Worm (Caenorhabditis elegans): ENCODE data around the gene ubxn-5.
"Not testable (repeated sequence)": the region's sequence is repeated elsewhere in the genome, so short reads cannot be mapped to it uniquely, and the experiment has no call there.

Gene ubxn-5

ce11 chrII:10248355-10249041, 14.2 kb upstream of the ubxn-5 start, which contains the start of gene atad-3 (continued):
- TF ChIP-seq elt-2 (tag; optimal IDR thresholded peaks at IDR 0.05) (peak; percentile 87), pat-9 (tag; optimal IDR thresholded peaks at IDR 0.05) (peak; percentile 58), ceh-9 (tag; optimal IDR thresholded peaks at IDR 0.05) (no peak), che-1 (tag; optimal IDR thresholded peaks at IDR 0.05) (peak; percentile 16), unc-86 (tag; optimal IDR thresholded peaks at IDR 0.05) (peak; percentile 89), ceh-48 (tag; optimal IDR thresholded peaks at IDR 0.05) (peak; percentile 65), odd-2 (tag; optimal IDR thresholded peaks at IDR 0.05) (no peak), ceh-2 (tag; optimal IDR thresholded peaks at IDR 0.05) (peak; percentile 95), ahr-1 (tag; optimal IDR thresholded peaks at IDR 0.05) (peak; percentile 91), npax-4 (tag; optimal IDR thresholded peaks at IDR 0.05) (peak; percentile 17), syd-9 (tag; optimal IDR thresholded peaks at IDR 0.05) (peak; percentile 84), sox-2 (GFP tag; IDR thresholded peaks at IDR 0.05) (peak; percentile 76), zip-5 (tag; optimal IDR thresholded peaks at IDR 0.05) (peak; percentile 92), sox-4 (tag; optimal IDR thresholded peaks at IDR 0.05) (peak; percentile 48), pax-1 (tag; optimal IDR thresholded peaks at IDR 0.05) (no peak), dmd-4 (tag; optimal IDR thresholded peaks at IDR 0.05; ENCODE audit: borderline replicate concordance) (peak; percentile 89), ceh-14 (tag; optimal IDR thresholded peaks at IDR 0.05) (peak; percentile 97), hlh-15 (tag; optimal IDR thresholded peaks at IDR 0.05) (peak; percentile 68)

ce11 chrII:10247594-10248283, 13.4 kb upstream of the ubxn-5 start, which contains the start of gene nrde-2:
Gene nrde-2 (minus strand): TSS chrII:10247638.
- TF ChIP-seq C08G9.2 (tag; optimal IDR thresholded peaks at IDR 0.05), result peak; percentile 5
- peak; percentile 45; the same call in 1 of the 2 replicates for TF ChIP-seq unc-3 (GFP tag; conservative IDR thresholded peaks at IDR 0.05)
- TF ChIP-seq unc-3 (tag; optimal IDR thresholded peaks at IDR 0.05), result not testable (repeated sequence)
- TF ChIP-seq rnt-1 (tag; optimal IDR thresholded peaks at IDR 0.05), result peak; percentile 5
- TF ChIP-seq ceh-31 (tag; optimal IDR thresholded peaks at IDR 0.05), result peak; percentile 70
- peak; percentile 43 for TF ChIP-seq tbx-2 (tag; optimal IDR thresholded peaks at IDR 0.05)
- TF ChIP-seq ceh-45 (GFP tag; IDR thresholded peaks at IDR 0.05), result 0 out of 2 replicates have a peak, but pooled peaks have one; percentile 44
- TF ChIP-seq ets-4 (tag; optimal IDR thresholded peaks at IDR 0.05), result peak; percentile 5
- peak; percentile 22 for TF ChIP-seq tbx-7 (tag; optimal IDR thresholded peaks at IDR 0.05)

ce11 chrII:10247154-10247553, 12.9 kb upstream of the ubxn-5 start:
- TF ChIP-seq elt-4 (tag; optimal IDR thresholded peaks at IDR 0.05) (no peak), mec-3 (tag; optimal IDR thresholded peaks at IDR 0.05; ENCODE audit: borderline replicate concordance) (no peak), ahr-1 (tag; optimal IDR thresholded peaks at IDR 0.05) (no peak), ceh-34 (tag; optimal IDR thresholded peaks at IDR 0.05) (no peak)

- TF ChIP-seq pqm-1 (tag; optimal IDR thresholded peaks at IDR 0.05), result no peak
- no peak for TF ChIP-seq fkh-6 (tag; optimal IDR thresholded peaks at IDR 0.05)
- TF ChIP-seq pag-3 (tag; optimal IDR thresholded peaks at IDR 0.05; ENCODE audit: borderline replicate concordance), result no peak
- TF ChIP-seq fax-1 (tag; optimal IDR thresholded peaks at IDR 0.05), result no peak
- TF ChIP-seq nhr-232 (tag; optimal IDR thresholded peaks at IDR 0.05), result no peak
- TF ChIP-seq hlh-13 (GFP tag; optimal IDR thresholded peaks at IDR 0.05), result no peak
- TF ChIP-seq ttx-3 (tag; optimal IDR thresholded peaks at IDR 0.05), result no peak
- no peak for TF ChIP-seq K02D7.2 (tag; optimal IDR thresholded peaks at IDR 0.05)
- TF ChIP-seq lin-11 (tag; optimal IDR thresholded peaks at IDR 0.05), result no peak
Measured at ce11 chrII:10245612-10246011, 11.3 kb upstream of the ubxn-5 start.
